Worm (Caenorhabditis elegans): ENCODE measurements around the gene picc-1.

picc-1 gene

ce11 chrV:5990383-5990782, 28.4 kb upstream of the picc-1 start, which contains the start of gene fut-8:
Gene fut-8 (minus strand): TSS chrV:5990483.
- TF ChIP-seq ama-1 (optimal IDR thresholded peaks at IDR 0.05) (no peak), tbx-37 (GFP tag; conservative IDR thresholded peaks at IDR 0.05) (no peak), ets-7 (tag; optimal IDR thresholded peaks at IDR 0.05) (no peak), aly-1 (tag; optimal IDR thresholded peaks at IDR 0.05) (no peak), ceh-36 (tag; optimal IDR thresholded peaks at IDR 0.05) (no peak), scrt-1 (GFP tag; IDR thresholded peaks at IDR 0.05) (no peak), tra-4 (tag; optimal IDR thresholded peaks at IDR 0.05) (no peak), pes-1 (GFP tag; IDR thresholded peaks at IDR 0.05) (no peak), flt-1 (GFP tag; IDR thresholded peaks at IDR 0.05) (no peak), B0310.2 (tag; optimal IDR thresholded peaks at IDR 0.05) (no peak), ceh-13 (GFP tag; optimal IDR thresholded peaks at IDR 0.05) (no peak), sea-1 (GFP tag; conservative IDR thresholded peaks at IDR 0.05) (no peak), tbx-11 (GFP tag; IDR thresholded peaks at IDR 0.05) (no peak), hnd-1 (tag; optimal IDR thresholded peaks at IDR 0.05) (no peak), hmbx-1 (tag; optimal IDR thresholded peaks at IDR 0.05) (no peak), F13C5.2 (tag; optimal IDR thresholded peaks at IDR 0.05) (no peak), hmg-4 (GFP tag; optimal IDR thresholded peaks at IDR 0.05) (no peak)

DNA sequence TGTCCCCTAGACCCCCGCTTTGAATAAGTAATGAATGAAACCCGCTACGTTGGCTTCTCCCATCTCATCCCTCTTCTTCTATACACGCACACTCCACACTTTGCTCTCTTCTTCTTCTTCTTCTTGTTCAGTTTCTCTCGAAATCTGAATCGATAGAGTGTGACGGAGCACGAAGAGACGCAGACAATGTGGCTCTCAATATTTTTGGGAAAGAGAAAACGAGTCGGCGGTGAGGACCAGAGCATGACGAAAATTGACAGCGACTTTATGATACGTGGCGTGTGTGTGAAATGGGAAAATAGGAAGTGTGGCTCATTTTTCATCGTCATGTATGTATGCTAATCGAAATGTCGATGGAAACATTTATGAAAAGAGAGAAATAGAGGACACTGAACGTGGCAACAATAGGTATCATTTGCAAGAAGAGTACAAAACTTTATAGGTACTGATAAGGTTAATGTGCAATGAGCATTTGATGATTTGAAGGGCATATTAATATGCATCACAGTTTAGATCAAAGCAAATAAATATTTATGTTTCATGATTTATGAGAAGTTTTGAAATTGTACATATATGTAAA, 27.2 kb upstream of the picc-1 start:
- TF ChIP-seq sea-1 (GFP tag; conservative IDR thresholded peaks at IDR 0.05), result no peak
- no peak for TF ChIP-seq hmbx-1 (tag; optimal IDR thresholded peaks at IDR 0.05)
- TF ChIP-seq ceh-13 (GFP tag; optimal IDR thresholded peaks at IDR 0.05), result no peak
- no peak for TF ChIP-seq pes-1 (GFP tag; IDR thresholded peaks at IDR 0.05)
- no peak for TF ChIP-seq tbx-37 (GFP tag; conservative IDR thresholded peaks at IDR 0.05)
- TF ChIP-seq flt-1 (GFP tag; IDR thresholded peaks at IDR 0.05), result no peak
- TF ChIP-seq tra-4 (tag; optimal IDR thresholded peaks at IDR 0.05), result no peak
- TF ChIP-seq aly-1 (tag; optimal IDR thresholded peaks at IDR 0.05), result no peak
- TF ChIP-seq hnd-1 (tag; optimal IDR thresholded peaks at IDR 0.05), result no peak
- no peak for TF ChIP-seq ama-1 (optimal IDR thresholded peaks at IDR 0.05)
- TF ChIP-seq tbx-11 (GFP tag; IDR thresholded peaks at IDR 0.05), result no peak
- TF ChIP-seq scrt-1 (GFP tag; IDR thresholded peaks at IDR 0.05), result no peak
- TF ChIP-seq ceh-36 (tag; optimal IDR thresholded peaks at IDR 0.05), result no peak
- no peak for TF ChIP-seq B0310.2 (tag; optimal IDR thresholded peaks at IDR 0.05)
- TF ChIP-seq F13C5.2 (tag; optimal IDR thresholded peaks at IDR 0.05), result no peak
- TF ChIP-seq hmg-4 (GFP tag; optimal IDR thresholded peaks at IDR 0.05), result no peak
- TF ChIP-seq ets-7 (tag; optimal IDR thresholded peaks at IDR 0.05), result no peak

ce11 chrV:5995598-5995997, 23.2 kb upstream of the picc-1 start:
- TF ChIP-seq hmbx-1 (tag; optimal IDR thresholded peaks at IDR 0.05), result no peak
- no peak for TF ChIP-seq scrt-1 (GFP tag; IDR thresholded peaks at IDR 0.05)
- TF ChIP-seq aly-1 (tag; optimal IDR thresholded peaks at IDR 0.05), result no peak
- no peak for TF ChIP-seq tra-4 (tag; optimal IDR thresholded peaks at IDR 0.05)
- no peak for TF ChIP-seq ceh-13 (GFP tag; optimal IDR thresholded peaks at IDR 0.05)
- no peak for TF ChIP-seq tbx-37 (GFP tag; conservative IDR thresholded peaks at IDR 0.05)
- TF ChIP-seq ets-7 (tag; optimal IDR thresholded peaks at IDR 0.05), result no peak
- TF ChIP-seq hnd-1 (tag; optimal IDR thresholded peaks at IDR 0.05), result no peak
- no peak for TF ChIP-seq tbx-11 (GFP tag; IDR thresholded peaks at IDR 0.05)
- no peak for TF ChIP-seq flt-1 (GFP tag; IDR thresholded peaks at IDR 0.05)
- no peak for TF ChIP-seq F13C5.2 (tag; optimal IDR thresholded peaks at IDR 0.05)
- no peak for TF ChIP-seq pes-1 (GFP tag; IDR thresholded peaks at IDR 0.05)
- TF ChIP-seq ceh-36 (tag; optimal IDR thresholded peaks at IDR 0.05), result no peak
- no peak for TF ChIP-seq sea-1 (GFP tag; conservative IDR thresholded peaks at IDR 0.05)
- no peak for TF ChIP-seq B0310.2 (tag; optimal IDR thresholded peaks at IDR 0.05)
- TF ChIP-seq ama-1 (optimal IDR thresholded peaks at IDR 0.05), result no peak
- TF ChIP-seq hmg-4 (GFP tag; optimal IDR thresholded peaks at IDR 0.05), result no peak

DNA sequence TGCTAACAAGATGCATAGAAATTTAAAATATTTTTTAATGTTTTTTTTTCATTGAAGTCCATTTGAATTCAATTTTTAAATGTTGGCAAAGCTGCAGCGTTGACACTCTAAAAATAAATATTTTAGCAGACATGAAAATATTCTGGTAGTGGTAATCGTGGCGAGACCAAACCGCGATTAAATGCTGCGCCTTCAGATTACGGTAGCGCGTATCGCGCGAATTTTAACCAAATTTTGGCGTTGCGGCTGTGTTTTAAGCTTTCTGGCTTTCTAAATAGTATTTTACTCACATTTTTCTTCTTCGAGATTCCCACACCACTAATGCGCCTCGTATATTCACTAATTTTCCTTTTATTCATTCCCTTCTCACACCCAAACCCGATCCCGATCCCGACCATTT, 22.7 kb upstream of the picc-1 start, which contains the start of gene cpg-4:
cpg-4 (plus strand) TSS at position 303 of the 400 bp plus-strand sequence.
- TF ChIP-seq ama-1 (optimal IDR thresholded peaks at IDR 0.05), result no peak
- no peak for TF ChIP-seq ets-7 (tag; optimal IDR thresholded peaks at IDR 0.05)
- TF ChIP-seq F13C5.2 (tag; optimal IDR thresholded peaks at IDR 0.05), result no peak
- no peak for TF ChIP-seq tra-4 (tag; optimal IDR thresholded peaks at IDR 0.05)
- TF ChIP-seq ceh-13 (GFP tag; optimal IDR thresholded peaks at IDR 0.05), result no peak

DNA sequence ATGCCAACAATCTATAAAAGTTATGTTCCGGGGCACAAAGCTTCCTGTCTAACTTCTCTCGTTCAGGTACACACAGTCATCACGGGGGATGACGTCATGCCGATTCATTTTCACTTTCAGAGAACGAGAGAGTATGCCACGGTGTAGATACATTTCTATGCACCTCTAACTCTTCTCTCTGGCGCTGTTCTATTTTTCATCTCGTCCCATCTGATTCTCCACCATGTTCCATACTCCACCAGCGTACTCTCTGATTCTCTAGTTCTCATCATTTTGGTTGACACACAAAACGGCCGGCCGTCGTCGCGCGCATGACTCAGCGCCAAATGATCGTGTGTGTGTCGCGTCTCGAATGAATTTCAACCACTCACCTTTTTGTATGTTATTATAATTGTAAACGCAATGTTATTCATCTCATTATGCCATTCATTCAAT, 18.4 kb upstream of the picc-1 start:
- peak; percentile 24 for TF ChIP-seq F13C5.2 (tag; optimal IDR thresholded peaks at IDR 0.05)
- no peak for TF ChIP-seq ets-7 (tag; optimal IDR thresholded peaks at IDR 0.05)
- peak; percentile 13 for TF ChIP-seq hmg-4 (GFP tag; optimal IDR thresholded peaks at IDR 0.05)

- TF ChIP-seq ama-1 (optimal IDR thresholded peaks at IDR 0.05) (no peak), ceh-13 (GFP tag; optimal IDR thresholded peaks at IDR 0.05) (no peak), aly-1 (tag; optimal IDR thresholded peaks at IDR 0.05) (no peak), tbx-11 (GFP tag; IDR thresholded peaks at IDR 0.05) (no peak), F13C5.2 (tag; optimal IDR thresholded peaks at IDR 0.05) (no peak), ets-7 (tag; optimal IDR thresholded peaks at IDR 0.05) (no peak), B0310.2 (tag; optimal IDR thresholded peaks at IDR 0.05) (no peak), hnd-1 (tag; optimal IDR thresholded peaks at IDR 0.05) (no peak), hmg-4 (GFP tag; optimal IDR thresholded peaks at IDR 0.05) (no peak), scrt-1 (GFP tag; IDR thresholded peaks at IDR 0.05) (no peak), sea-1 (GFP tag; conservative IDR thresholded peaks at IDR 0.05) (no peak), tra-4 (tag; optimal IDR thresholded peaks at IDR 0.05) (no peak)
Observed at ce11 chrV:6003301-6003700, 15.5 kb upstream of the picc-1 start, which contains the start of gene fos-1. Gene fos-1 (plus strand): TSS chrV:6003601.

DNA sequence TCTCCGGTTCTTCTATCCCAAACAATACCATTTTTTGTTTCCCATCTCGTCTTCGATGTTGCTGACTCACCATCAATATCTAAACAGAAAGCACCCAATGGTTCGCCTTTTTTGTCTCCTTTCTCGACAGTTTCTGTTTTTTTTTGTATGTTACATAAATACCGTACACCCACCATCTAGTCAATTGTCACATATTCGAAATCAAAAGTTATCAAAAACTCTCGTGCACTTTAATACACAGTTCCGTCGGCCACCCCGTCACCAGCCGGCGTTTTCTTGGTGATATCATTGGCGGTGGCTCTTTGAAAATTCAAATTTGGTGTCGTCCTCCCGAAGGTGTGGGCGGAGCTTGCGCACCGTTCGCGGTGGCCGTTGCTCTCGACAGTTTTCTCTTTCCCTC, 10.9 kb upstream of the picc-1 start:
- TF ChIP-seq ets-7 (tag; optimal IDR thresholded peaks at IDR 0.05) (no peak), F13C5.2 (tag; optimal IDR thresholded peaks at IDR 0.05) (no peak), tra-4 (tag; optimal IDR thresholded peaks at IDR 0.05) (no peak), hmg-4 (GFP tag; optimal IDR thresholded peaks at IDR 0.05) (no peak), ceh-36 (tag; optimal IDR thresholded peaks at IDR 0.05) (no peak)

Measured in whole organism, early embryonic.